Fruit fly (Drosophila melanogaster): ENCODE measurements around the gene CG14301.

Gene CG14301

DNA sequence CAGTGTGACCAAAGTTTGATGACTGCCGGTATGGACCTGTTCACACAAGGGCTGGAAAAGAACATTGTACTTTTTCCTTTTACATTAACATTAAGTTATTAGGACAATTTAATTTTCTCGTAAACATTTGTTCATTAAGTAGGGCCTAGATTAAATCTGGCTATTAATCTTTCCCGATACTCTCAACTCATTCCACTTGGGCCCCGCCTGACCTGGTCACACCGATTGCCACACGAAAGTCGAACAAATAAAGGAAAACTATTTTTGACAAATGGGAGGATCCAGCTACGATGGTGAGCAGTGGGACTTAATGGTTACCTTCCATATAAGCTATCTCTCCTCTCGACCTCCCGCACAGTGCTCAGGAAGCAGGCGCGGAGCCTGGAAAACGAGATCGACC lies 22.3 kb upstream of the CG14301 start, which contains the start of the genes Cpsf73 and Gos28:
TSS of gene Cpsf73 (minus strand) at position 28 of the 400 bp plus-strand sequence.
TSS of gene Gos28 (plus strand) at position 214 of the 400 bp plus-strand sequence.
- TF ChIP-seq sens-2 (GFP tag; IDR thresholded peaks at IDR 0.05) (no peak), bigmax (GFP tag; optimal IDR thresholded peaks at IDR 0.05) (no peak), CG5245 (GFP tag; optimal IDR thresholded peaks at IDR 0.05) (no peak), abd-A (tag; optimal IDR thresholded peaks at IDR 0.05) (no peak), Nf-YA (GFP tag; IDR thresholded peaks at IDR 0.05) (no peak), CG17385 (GFP tag; optimal IDR thresholded peaks at IDR 0.05) (peak; percentile 16), CG13287 (GFP tag; IDR thresholded peaks at IDR 0.05; ENCODE audit: partially characterized antibody) (peak; percentile 73), Sox102F (GFP tag; optimal IDR thresholded peaks at IDR 0.05) (no peak), Gsc (GFP tag; IDR thresholded peaks at IDR 0.05) (no peak), CG8924 (tag; optimal IDR thresholded peaks at IDR 0.05) (no peak), CG4360 (GFP tag; IDR thresholded peaks at IDR 0.05) (no peak), CG8281 (tag; optimal IDR thresholded peaks at IDR 0.05) (no peak), Sry-δ (GFP tag; optimal IDR thresholded peaks at IDR 0.05) (peak; percentile 51), CG10366 (GFP tag; IDR thresholded peaks at IDR 0.05) (no peak), CG7271 (tag; optimal IDR thresholded peaks at IDR 0.05) (peak; percentile 1), HLH3B (GFP tag; IDR thresholded peaks at IDR 0.05) (no peak), insv (GFP tag; optimal IDR thresholded peaks at IDR 0.05) (no peak), CG17568 (GFP tag; optimal IDR thresholded peaks at IDR 0.05) (no peak), Dref (GFP tag; IDR thresholded peaks at IDR 0.05) (no peak), NK7.1 (GFP tag; optimal IDR thresholded peaks at IDR 0.05) (no peak), CG10959 (GFP tag; IDR thresholded peaks at IDR 0.05) (no peak), CG14441 (GFP tag; IDR thresholded peaks at IDR 0.05) (no peak), Jarid2 (GFP tag; optimal IDR thresholded peaks at IDR 0.05) (no peak), al (GFP tag; IDR thresholded peaks at IDR 0.05) (no peak), Chrac-16 (GFP tag; optimal IDR thresholded peaks at IDR 0.05) (no peak), pho (GFP tag; optimal IDR thresholded peaks at IDR 0.05) (peak; percentile 15), Bgb (GFP tag; IDR thresholded peaks at IDR 0.05; ENCODE audit: partially characterized antibody) (peak; percentile 15; the same call in 1 of the 2 replicates), Pdp1 (GFP tag; optimal IDR thresholded peaks at IDR 0.05) (peak; percentile 31 to 33), lmd (GFP tag; IDR thresholded peaks at IDR 0.05) (no peak), CG1602 (GFP tag; optimal IDR thresholded peaks at IDR 0.05) (no peak), BEAF-32 (GFP tag; optimal IDR thresholded peaks at IDR 0.05) (peak; percentile 61), Stat92E (GFP tag; optimal IDR thresholded peaks at IDR 0.05) (no peak), aop (GFP tag; IDR thresholded peaks at IDR 0.05) (no peak), tx (GFP tag; optimal IDR thresholded peaks at IDR 0.05) (no peak), phol (tag; optimal IDR thresholded peaks at IDR 0.05) (peak; percentile 53), amos (GFP tag; IDR thresholded peaks at IDR 0.05; ENCODE audit: partially characterized antibody) (no peak), CG18011 (GFP tag; optimal IDR thresholded peaks at IDR 0.05) (peak; percentile 15), CG11456 (GFP tag; IDR thresholded peaks at IDR 0.05) (no peak), CG11093 (GFP tag; IDR thresholded peaks at IDR 0.05) (no peak), CG13424 (tag; optimal IDR thresholded peaks at IDR 0.05) (peak; percentile 5), ash1 (GFP tag; optimal IDR thresholded peaks at IDR 0.05) (no peak), CG11560 (tag; IDR thresholded peaks at IDR 0.05) (no peak), ind (GFP tag; optimal IDR thresholded peaks at IDR 0.05) (no peak), CG5953 (GFP tag; IDR thresholded peaks at IDR 0.05) (no peak), chm (GFP tag; IDR thresholded peaks at IDR 0.05) (no peak), CG2199 (GFP tag; IDR thresholded peaks at IDR 0.05) (no peak), sisA (GFP tag; IDR thresholded peaks at IDR 0.05) (peak; percentile 28; the same call in 1 of the 2 replicates), CG15514 (GFP tag; optimal IDR thresholded peaks at IDR 0.05) (peak; percentile 85), trem (tag; optimal IDR thresholded peaks at IDR 0.05) (peak; percentile 58), Awh (GFP tag; IDR thresholded peaks at IDR 0.05) (no peak), CG2678 (tag; optimal IDR thresholded peaks at IDR 0.05) (no peak)
